Worm (Caenorhabditis elegans) whole organism, young adult: ENCODE results near the gene ced-6.

Source experiments
- B0019.2 ChIP-seq: fragments of 200-800 bp; sonication (Bioruptor generic); conservative IDR thresholded peaks from 2 replicates; pipeline ENCODE4 v1.3.6; 2022; ENCODE audit warnings: missing genetic modification reagents, missing genetic modification characterization, missing compliant biosample characterization
- B0336.3 ChIP-seq: fragments of 200-800 bp; sonication (Bioruptor generic); IDR thresholded peaks from 2 replicates; pipeline ENCODE4 v1.3.6; 2022; ENCODE audit warnings: missing genetic modification characterization, missing compliant biosample characterization
- F10E7.11 ChIP-seq: sonication (generic microtip); optimal IDR thresholded peaks from 2 replicates; lab custom pipeline; 2017; ENCODE audit warnings: mild to moderate bottlenecking, missing genetic modification characterization, moderate library complexity, missing compliant biosample characterization
- F33H1.4 ChIP-seq: fragments of 200-800 bp; sonication (Bioruptor generic); IDR thresholded peaks from 2 replicates; pipeline ENCODE4 v1.3.6; 2022; ENCODE audit warnings: missing genetic modification reagents, missing genetic modification characterization, missing compliant biosample characterization
- F57C9.4 ChIP-seq: sonication (generic microtip); optimal IDR thresholded peaks from 2 replicates; lab custom pipeline; 2017; ENCODE audit warnings: mild to moderate bottlenecking, missing genetic modification characterization, missing compliant biosample characterization
- Y53F4B.3 ChIP-seq: fragments of 200-800 bp; sonication (Bioruptor generic); IDR thresholded peaks from 2 replicates; pipeline ENCODE4 v1.3.6; 2022; ENCODE audit warnings: missing genetic modification reagents, missing genetic modification characterization, missing compliant biosample characterization
- Y56A3A.18 ChIP-seq: fragments of 200-800 bp; sonication (Bioruptor generic); IDR thresholded peaks from 2 replicates; pipeline ENCODE4 v1.3.6; 2022; ENCODE audit warnings: missing genetic modification reagents, missing genetic modification characterization, missing compliant biosample characterization
- Y95B8A.8 ChIP-seq: fragments of 200-800 bp; sonication (Bioruptor generic); IDR thresholded peaks from 2 replicates; pipeline ENCODE4 v1.3.6; 2022; ENCODE audit warnings: missing genetic modification reagents, missing genetic modification characterization, missing compliant biosample characterization
- akir-1 ChIP-seq: fragments of 200-800 bp; sonication (Bioruptor generic); optimal IDR thresholded peaks from 2 replicates; lab custom pipeline; 2018; ENCODE audit warnings: mild to moderate bottlenecking, missing genetic modification characterization, moderate library complexity, missing compliant biosample characterization
- athp-1 ChIP-seq: sonication (generic microtip); optimal IDR thresholded peaks from 2 replicates; lab custom pipeline; 2017; ENCODE audit warnings: mild to moderate bottlenecking, missing genetic modification characterization, missing compliant biosample characterization
- attf-3 ChIP-seq: fragments of 200-800 bp; sonication (Bioruptor generic); conservative IDR thresholded peaks from 2 replicates; pipeline ENCODE4 v1.3.6; 2022; ENCODE audit warnings: missing genetic modification reagents, missing genetic modification characterization, missing compliant biosample characterization
- cebp-1 ChIP-seq, 2 experiments: fragments of 200-800 bp in 1 of 2; sonication (Bioruptor generic) in 1 of 2; sonication (generic microtip) in 1 of 2; IDR thresholded peaks in 1 of 2; optimal IDR thresholded peaks in 1 of 2; 2 replicates each; pipeline versions ENCODE4 v1.3.6 to Lab custom; 2017 to 2022; ENCODE audit warnings: missing compliant biosample characterization in 2 of 2, missing genetic modification characterization in 2 of 2, mild to moderate bottlenecking in 1 of 2, missing genetic modification reagents in 1 of 2, moderate library complexity in 1 of 2
- ceh-100 ChIP-seq: fragments of 200-800 bp; sonication (Bioruptor generic); IDR thresholded peaks from 2 replicates; pipeline ENCODE4 v1.3.6; 2022; ENCODE audit warnings: missing genetic modification reagents, missing genetic modification characterization, missing compliant biosample characterization
- ceh-79 ChIP-seq: sonication (generic microtip); optimal IDR thresholded peaks from 2 replicates; lab custom pipeline; 2017; ENCODE audit warnings: mild to moderate bottlenecking, missing genetic modification characterization, missing compliant biosample characterization
- ceh-91 ChIP-seq: fragments of 200-800 bp; sonication (Bioruptor generic); IDR thresholded peaks from 2 replicates; pipeline ENCODE4 v1.3.6; 2022; ENCODE audit warnings: missing genetic modification reagents, missing genetic modification characterization, missing compliant biosample characterization
- chd-7 ChIP-seq: sonication (generic microtip); optimal IDR thresholded peaks from 2 replicates; lab custom pipeline; 2016; ENCODE audit warnings: mild to moderate bottlenecking, missing genetic modification characterization, moderate library complexity, missing compliant biosample characterization
- dpl-1 ChIP-seq: fragments of 150-350 bp; optimal IDR thresholded peaks from 2 replicates; lab custom pipeline; 2014; ENCODE audit warnings: missing biosample characterization, missing genetic modification reagents, missing genetic modification characterization
- ekl-4 ChIP-seq: fragments of 200-800 bp; sonication (Bioruptor generic); IDR thresholded peaks from 2 replicates; pipeline ENCODE4 v1.3.6; 2022; ENCODE audit warnings: missing genetic modification reagents, missing genetic modification characterization, missing compliant biosample characterization
- ets-4 ChIP-seq: fragments of 200-800 bp; sonication (Bioruptor generic); optimal IDR thresholded peaks from 2 replicates; lab custom pipeline; 2018; ENCODE audit warnings: mild to moderate bottlenecking, missing genetic modification characterization, missing compliant biosample characterization
- hsf-1 ChIP-seq: fragments of 200-800 bp; sonication (Bioruptor generic); IDR thresholded peaks from 2 replicates; pipeline ENCODE4 v1.3.6; 2022; ENCODE audit warnings: missing genetic modification reagents, missing genetic modification characterization, missing compliant biosample characterization
- let-526 ChIP-seq: fragments of 200-800 bp; sonication (Bioruptor generic); IDR thresholded peaks from 2 replicates; pipeline ENCODE4 v1.3.6; 2022; ENCODE audit warnings: missing genetic modification reagents, missing genetic modification characterization, missing compliant biosample characterization
- let-607 ChIP-seq, 2 experiments: fragments of 200-800 bp in 1 of 2; sonication (Bioruptor generic) in 1 of 2; sonication (generic microtip) in 1 of 2; optimal IDR thresholded peaks; 2 replicates each; lab custom pipeline; 2016 to 2018; ENCODE audit warnings: mild to moderate bottlenecking in 2 of 2, missing compliant biosample characterization in 2 of 2, missing genetic modification characterization in 2 of 2, moderate library complexity in 2 of 2, missing genotype in 1 of 2
- lin-26 ChIP-seq: fragments of 200-800 bp; sonication (Bioruptor generic); IDR thresholded peaks from 2 replicates; pipeline ENCODE4 v1.3.6; 2022; ENCODE audit warnings: missing genetic modification reagents, missing genetic modification characterization, missing compliant biosample characterization
- lin-40 ChIP-seq: sonication (generic microtip); optimal IDR thresholded peaks from 2 replicates; lab custom pipeline; 2016; ENCODE audit warnings: missing genetic modification characterization, mild to moderate bottlenecking, missing compliant biosample characterization, missing genotype, missing genetic modification reagents
- lir-1 ChIP-seq: fragments of 200-800 bp; sonication (Bioruptor generic); conservative IDR thresholded peaks from 2 replicates; pipeline ENCODE4 v1.3.6; 2022; ENCODE audit warnings: missing genetic modification reagents, missing genetic modification characterization, missing compliant biosample characterization
- lsl-1 ChIP-seq: fragments of 200-800 bp; sonication (Bioruptor generic); optimal IDR thresholded peaks from 2 replicates; lab custom pipeline; 2018; ENCODE audit warnings: mild to moderate bottlenecking, missing genetic modification characterization, moderate library complexity, missing compliant biosample characterization
- lsy-27 ChIP-seq: sonication (generic microtip); optimal IDR thresholded peaks from 2 replicates; lab custom pipeline; 2017; ENCODE audit warnings: missing genetic modification characterization, mild to moderate bottlenecking, missing compliant biosample characterization, antibody characterized with exemption, missing genotype, borderline replicate concordance; ENCODE audit not compliant: insufficient read depth
- madf-6 ChIP-seq: fragments of 200-800 bp; sonication (Bioruptor generic); IDR thresholded peaks from 2 replicates; pipeline ENCODE4 v1.3.6; 2022; ENCODE audit warnings: missing genetic modification reagents, missing genetic modification characterization, missing compliant biosample characterization
- mel-28 ChIP-seq: sonication (generic microtip); optimal IDR thresholded peaks from 2 replicates; lab custom pipeline; 2016; ENCODE audit warnings: borderline replicate concordance, mild to moderate bottlenecking, missing genetic modification characterization, missing compliant biosample characterization
- nfya-2 ChIP-seq: fragments of 200-800 bp; sonication (Bioruptor generic); IDR thresholded peaks from 2 replicates; pipeline ENCODE4 v1.3.6; 2022; ENCODE audit warnings: missing genetic modification reagents, missing genetic modification characterization, missing compliant biosample characterization
- nhr-27 ChIP-seq: fragments of 200-800 bp; sonication (Bioruptor generic); optimal IDR thresholded peaks from 2 replicates; lab custom pipeline; 2018; ENCODE audit warnings: mild to moderate bottlenecking, missing genetic modification characterization, moderate library complexity, missing compliant biosample characterization
- pha-4 ChIP-seq: fragments of 150-350 bp; sonication (generic microtip); optimal IDR thresholded peaks from 2 replicates; lab custom pipeline; 2014; ENCODE audit warnings: missing biosample characterization, missing genetic modification reagents, missing genetic modification characterization
- rcor-1 ChIP-seq: fragments of 200-800 bp; sonication (Bioruptor generic); IDR thresholded peaks from 2 replicates; pipeline ENCODE4 v1.3.6; 2022; ENCODE audit warnings: missing genetic modification reagents, missing genetic modification characterization, missing compliant biosample characterization
- rec-8 ChIP-seq, 2 experiments: sonication (generic microtip); optimal IDR thresholded peaks; 2 replicates each; lab custom pipeline; 2016; ENCODE audit warnings: mild to moderate bottlenecking in 2 of 2, missing genetic modification characterization in 2 of 2, missing genetic modification reagents in 2 of 2, missing genotype in 2 of 2, missing biosample characterization in 1 of 2, missing compliant biosample characterization in 1 of 2, moderate library complexity in 1 of 2
- rpc-1 ChIP-seq, 2 experiments: fragments of 150-350 bp in 1 of 2; sonication (generic microtip) in 1 of 2; optimal IDR thresholded peaks; 2 replicates each; lab custom pipeline; 2014 to 2018; ENCODE audit warnings: missing biosample characterization in 1 of 2, missing genetic modification characterization in 1 of 2, missing genetic modification reagents in 1 of 2, missing genotype in 1 of 2
- sea-2 ChIP-seq: fragments of 200-800 bp; sonication (Bioruptor generic); IDR thresholded peaks from 2 replicates; pipeline ENCODE4 v1.3.6; 2022; ENCODE audit warnings: missing genetic modification characterization, missing compliant biosample characterization
- snpc-1.1 ChIP-seq: sonication (generic microtip); optimal IDR thresholded peaks from 2 replicates; lab custom pipeline; 2017; ENCODE audit warnings: missing genetic modification characterization, mild to moderate bottlenecking, missing compliant biosample characterization, antibody characterized with exemption, moderate library complexity, missing genotype, missing genetic modification reagents; ENCODE audit not compliant: insufficient read depth
- snpc-1.3 ChIP-seq: sonication (generic microtip); optimal IDR thresholded peaks from 2 replicates; lab custom pipeline; 2017; ENCODE audit warnings: missing genetic modification characterization, mild to moderate bottlenecking, missing compliant biosample characterization, antibody characterized with exemption, moderate library complexity, missing genotype, missing genetic modification reagents; ENCODE audit not compliant: insufficient read depth
- snpc-4 ChIP-seq, 5 experiments: fragments of 150-350 bp in 1 of 5; sonication (generic microtip) in 4 of 5; optimal IDR thresholded peaks; 2 replicates each; lab custom pipeline; 2014 to 2018; ENCODE audit warnings: missing genetic modification characterization in 5 of 5, missing biosample characterization in 3 of 5, antibody characterized with exemption in 2 of 5, mild to moderate bottlenecking in 2 of 5, missing compliant biosample characterization in 2 of 5, missing genotype in 2 of 5, moderate library complexity in 2 of 5, missing genetic modification reagents in 1 of 5
- unc-62 ChIP-seq: fragments of 150-350 bp; optimal IDR thresholded peaks from 2 replicates; lab custom pipeline; 2014; ENCODE audit warnings: missing biosample characterization, missing genetic modification reagents, missing genetic modification characterization
- ztf-22 ChIP-seq: fragments of 200-800 bp; sonication (Bioruptor generic); optimal IDR thresholded peaks from 2 replicates; lab custom pipeline; 2018; ENCODE audit warnings: mild to moderate bottlenecking, missing genetic modification characterization, moderate library complexity, missing compliant biosample characterization
- ztf-25 ChIP-seq: fragments of 200-800 bp; sonication (Bioruptor generic); IDR thresholded peaks from 2 replicates; pipeline ENCODE4 v1.3.6; 2022; ENCODE audit warnings: missing genetic modification reagents, missing genetic modification characterization, missing compliant biosample characterization
- ztf-26 ChIP-seq: sonication (generic microtip); optimal IDR thresholded peaks from 2 replicates; lab custom pipeline; 2017; ENCODE audit warnings: missing genetic modification characterization, missing compliant biosample characterization
- ztf-28 ChIP-seq: fragments of 200-800 bp; sonication (Bioruptor generic); IDR thresholded peaks from 2 replicates; pipeline ENCODE4 v1.3.6; 2022; ENCODE audit warnings: missing genetic modification reagents, missing genetic modification characterization, missing compliant biosample characterization
- ztf-6 ChIP-seq: fragments of 200-800 bp; sonication (Bioruptor generic); IDR thresholded peaks from 2 replicates; pipeline ENCODE4 v1.3.6; 2022; ENCODE audit warnings: missing genetic modification reagents, missing genetic modification characterization, missing compliant biosample characterization

The ced-6 gene

ce11 chrIII:5603439-5603986 lies 7.9 kb downstream of the ced-6 start, which contains the start of gene madf-11 (continued):
- no peak for TF ChIP-seq B0336.3 (GFP tag; lab: Robert Waterston, UW)
- no peak for TF ChIP-seq lsy-27 (tag; lab: Kevin White, UChicago)
- peak; percentile 5 for TF ChIP-seq ets-4 (GFP tag; lab: Kevin White, UChicago)
- TF ChIP-seq ztf-6 (GFP tag; lab: Robert Waterston, UW): no peak
- TF ChIP-seq hsf-1 (GFP tag; lab: Robert Waterston, UW): no peak
- TF ChIP-seq akir-1 (GFP tag; lab: Kevin White, UChicago): no peak
- no peak for TF ChIP-seq F57C9.4 (tag; lab: Kevin White, UChicago)
- TF ChIP-seq ekl-4 (GFP tag; lab: Robert Waterston, UW): peak; percentile 10; the same call in 1 of the 2 replicates
- no peak for TF ChIP-seq ztf-22 (GFP tag; lab: Kevin White, UChicago)
- peak; percentile 19; the same call in 1 of the 2 replicates for TF ChIP-seq F33H1.4
- no peak for TF ChIP-seq rec-8 (tag; optimal IDR thresholded peaks at IDR 0.05; lab: Kevin White, UChicago)
- peak; percentile 39 for TF ChIP-seq lin-40 (tag; lab: Kevin White, UChicago)
- no peak for TF ChIP-seq madf-6 (GFP tag; lab: Robert Waterston, UW)
- TF ChIP-seq snpc-1.3 (tag; lab: Kevin White, UChicago): no peak
- no peak for TF ChIP-seq snpc-4 (GFP tag; optimal IDR thresholded peaks at IDR 0.05; lab: Kevin White, UChicago)
- TF ChIP-seq snpc-4 (tag; optimal IDR thresholded peaks at IDR 0.05; lab: Kevin White, UChicago): peak in 2 of 4 experiments; percentile 18 to 33
- TF ChIP-seq rcor-1 (GFP tag; lab: Robert Waterston, UW): peak; percentile 34; the same call in 1 of the 2 replicates
- TF ChIP-seq lir-1 (GFP tag; lab: Robert Waterston, UW): no peak
- no peak for TF ChIP-seq cebp-1 (GFP tag; IDR thresholded peaks at IDR 0.05; lab: Robert Waterston, UW)
- TF ChIP-seq cebp-1 (tag; optimal IDR thresholded peaks at IDR 0.05; lab: Kevin White, UChicago): peak; percentile 58
- no peak for TF ChIP-seq rpc-1 (optimal IDR thresholded peaks at IDR 0.05; lab: Kevin White, UChicago)
- no peak for TF ChIP-seq rpc-1 (tag; optimal IDR thresholded peaks at IDR 0.05; lab: Kevin White, UChicago)
- no peak for TF ChIP-seq let-607 (tag; optimal IDR thresholded peaks at IDR 0.05; lab: Kevin White, UChicago)
- no peak for TF ChIP-seq let-526 (GFP tag; lab: Robert Waterston, UW)
- TF ChIP-seq ceh-91: no peak
- no peak for TF ChIP-seq lsl-1 (GFP tag; lab: Kevin White, UChicago)
- peak; percentile 19; the same call in 1 of the 2 replicates for TF ChIP-seq ceh-100 (GFP tag; lab: Robert Waterston, UW)
- no peak for TF ChIP-seq chd-7 (tag; lab: Kevin White, UChicago)
- TF ChIP-seq ztf-28: no peak
- TF ChIP-seq lin-26 (GFP tag; lab: Robert Waterston, UW): no peak
- TF ChIP-seq sea-2: no peak
- no peak for TF ChIP-seq F10E7.11 (tag; lab: Kevin White, UChicago)
- TF ChIP-seq snpc-1.1 (tag; lab: Kevin White, UChicago): no peak
- TF ChIP-seq mel-28 (tag; lab: Kevin White, UChicago): no peak
- no peak for TF ChIP-seq Y95B8A.8 (GFP tag; lab: Robert Waterston, UW)
- TF ChIP-seq B0019.2 (GFP tag; lab: Robert Waterston, UW): no peak
- TF ChIP-seq nhr-27 (tag; lab: Kevin White, UChicago): no peak
- no peak for TF ChIP-seq athp-1 (tag; lab: Kevin White, UChicago)
- TF ChIP-seq pha-4: peak; percentile 19
- peak; percentile 31; the same call in 1 of the 2 replicates for TF ChIP-seq attf-3 (GFP tag; lab: Robert Waterston, UW)
- no peak for TF ChIP-seq Y53F4B.3 (GFP tag; lab: Robert Waterston, UW)
- no peak for TF ChIP-seq dpl-1 (GFP tag; lab: Kevin White, UChicago)
- TF ChIP-seq ztf-25: no peak; the same call in 1 of the 2 replicates
- no peak for TF ChIP-seq Y56A3A.18
- no peak for TF ChIP-seq ceh-79 (tag; lab: Kevin White, UChicago)
- TF ChIP-seq ztf-26 (tag; lab: Kevin White, UChicago): no peak
- no peak for TF ChIP-seq unc-62 (GFP tag; lab: Kevin White, UChicago)
- no peak for TF ChIP-seq nfya-2 (GFP tag; lab: Robert Waterston, UW)
